Worm (Caenorhabditis elegans) whole organism, midembryonic: ENCODE data around the gene nhr-274.

ENCODE experiments used
- flt-1 ChIP-seq: fragments of 200-800 bp; sonication (Bioruptor generic); IDR thresholded peaks from 2 replicates; pipeline ENCODE4 v1.3.6; 2022; ENCODE audit warnings: missing genetic modification characterization, missing compliant biosample characterization
- ztf-29 ChIP-seq: fragments of 200-800 bp; sonication (Bioruptor generic); IDR thresholded peaks from 2 replicates; pipeline ENCODE4 v1.3.6; 2022; ENCODE audit warnings: missing genetic modification reagents, missing genetic modification characterization, missing compliant biosample characterization

DNA sequence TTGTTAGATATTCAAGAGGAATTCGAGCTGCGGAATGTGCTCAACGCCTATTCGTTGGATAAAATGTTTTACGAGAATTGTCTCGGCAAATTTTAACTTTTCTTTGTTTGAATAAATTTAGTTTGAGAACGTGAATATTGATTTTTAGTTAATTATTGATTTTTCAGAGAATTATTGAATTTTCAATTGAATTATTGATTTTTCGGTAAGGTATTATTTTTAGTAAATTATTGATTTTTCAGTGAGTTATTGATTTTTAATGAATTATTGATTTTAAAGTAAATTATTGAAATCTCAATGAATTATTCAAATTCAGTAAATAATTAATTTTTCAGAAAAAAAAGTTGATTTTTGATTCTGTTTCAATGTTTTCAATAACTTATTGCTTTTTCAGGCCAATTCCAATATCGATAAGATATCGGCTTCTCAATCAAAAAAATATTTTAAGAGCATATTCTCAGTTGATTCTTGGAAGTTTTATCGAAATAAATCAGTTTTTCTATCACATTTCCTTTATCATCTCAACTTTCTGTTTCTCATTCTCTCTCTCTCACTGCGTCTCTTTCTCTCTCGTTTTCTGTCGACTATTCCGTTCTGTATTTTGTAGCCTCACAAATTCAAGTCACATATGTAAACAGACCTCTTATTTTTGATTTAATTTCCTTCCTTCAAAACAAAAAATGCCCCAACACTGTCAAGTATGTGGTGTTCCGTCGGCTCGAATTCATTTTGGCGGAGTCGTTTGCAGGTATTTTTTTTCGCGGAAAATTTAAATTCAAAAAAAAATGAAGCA, 25.4 kb downstream of the nhr-274 start, which contains the start of gene nhr-92:
- no peak for TF ChIP-seq flt-1 (GFP tag; lab: Robert Waterston, UW)
- TF ChIP-seq ztf-29 (GFP tag; lab: Robert Waterston, UW): no peak
